Worm (Caenorhabditis elegans) whole organism, L3 larva: ENCODE measurements around the gene sre-46.

ENCODE experiments used
- R02D3.7 ChIP-seq: fragments of 150-350 bp; optimal IDR thresholded peaks from 2 replicates; lab custom pipeline; 2014; ENCODE audit warnings: missing biosample characterization, missing genetic modification characterization
- ZK546.5 ChIP-seq: sonication (generic microtip); optimal IDR thresholded peaks from 2 replicates; lab custom pipeline; 2017; ENCODE audit warnings: missing biosample characterization, missing genetic modification characterization
- ceh-16 ChIP-seq: sonication (generic microtip); optimal IDR thresholded peaks from 2 replicates; lab custom pipeline; 2017; ENCODE audit warnings: missing biosample characterization, missing genetic modification characterization
- elt-1 ChIP-seq: fragments of 150-350 bp; optimal IDR thresholded peaks from 2 replicates; lab custom pipeline; 2014; ENCODE audit warnings: missing biosample characterization, missing genetic modification characterization
- elt-2 ChIP-seq: sonication (generic microtip); optimal IDR thresholded peaks from 2 replicates; lab custom pipeline; 2016; ENCODE audit warnings: missing genetic modification reagents, mild to moderate bottlenecking, missing genetic modification characterization, missing compliant biosample characterization
- elt-3 ChIP-seq, 3 experiments: fragments of 150-350 bp in 1 of 3; sonication (generic microtip) in 2 of 3; optimal IDR thresholded peaks; 2 replicates in 2 of 3; 4 replicates in 1 of 3; lab custom pipeline; 2014 to 2017; ENCODE audit warnings: missing biosample characterization in 3 of 3, missing genetic modification characterization in 3 of 3
- nfya-1 ChIP-seq: sonication (generic microtip); optimal IDR thresholded peaks from 2 replicates; lab custom pipeline; 2017; ENCODE audit warnings: missing genetic modification characterization, mild to moderate bottlenecking, missing compliant biosample characterization, antibody characterized with exemption, moderate library complexity; ENCODE audit not compliant: insufficient read depth
- nhr-11 ChIP-seq: fragments of 150-350 bp; optimal IDR thresholded peaks from 2 replicates; lab custom pipeline; 2014; ENCODE audit warnings: missing biosample characterization, missing genetic modification characterization
- nhr-23 ChIP-seq: fragments of 150-350 bp; optimal IDR thresholded peaks from 2 replicates; lab custom pipeline; 2014; ENCODE audit warnings: missing biosample characterization, missing genetic modification reagents, missing genetic modification characterization
- nhr-237 ChIP-seq: fragments of 150-350 bp; optimal IDR thresholded peaks from 2 replicates; lab custom pipeline; 2014; ENCODE audit warnings: missing biosample characterization, missing genetic modification characterization
- nhr-25 ChIP-seq: sonication (generic microtip); optimal IDR thresholded peaks from 2 replicates; lab custom pipeline; 2017; ENCODE audit warnings: missing biosample characterization, missing genetic modification characterization
- snpc-4 ChIP-seq: fragments of 150-350 bp; optimal IDR thresholded peaks from 2 replicates; lab custom pipeline; 2014; ENCODE audit warnings: missing biosample characterization, missing genetic modification characterization
- ztf-4 ChIP-seq: fragments of 150-350 bp; optimal IDR thresholded peaks from 2 replicates; lab custom pipeline; 2014; ENCODE audit warnings: missing biosample characterization, missing genetic modification characterization

DNA sequence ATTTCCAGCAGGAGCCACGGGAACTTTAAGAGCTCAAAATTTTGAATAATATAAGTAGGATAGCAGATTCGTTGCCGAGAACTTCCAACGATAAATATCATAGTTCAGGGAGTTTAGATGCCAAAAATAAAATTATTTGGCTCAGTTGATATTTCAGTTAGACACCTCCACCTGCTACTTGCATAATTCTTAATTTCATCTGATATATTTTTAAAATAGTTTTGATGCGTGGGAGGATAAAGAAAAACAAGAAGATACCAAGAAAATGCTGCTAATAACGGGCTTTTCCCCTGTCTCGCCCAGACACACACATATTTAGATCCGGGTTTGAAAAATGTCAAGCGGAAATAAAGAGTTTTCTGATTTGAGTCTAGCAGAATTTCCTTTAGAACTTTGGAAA lies at the start of gene sre-46:
- TF ChIP-seq elt-3 (tag; optimal IDR thresholded peaks at IDR 0.05; lab: Kevin White, UChicago) (no peak), nhr-11 (tag; lab: Kevin White, UChicago) (no peak), elt-1 (no peak), ceh-16 (tag; lab: Kevin White, UChicago) (no peak), R02D3.7 (tag; lab: Kevin White, UChicago) (no peak), nhr-25 (tag; lab: Kevin White, UChicago) (no peak), snpc-4 (tag; lab: Kevin White, UChicago) (no peak), elt-2 (no peak), ztf-4 (no peak), nfya-1 (tag; lab: Kevin White, UChicago) (no peak), nhr-237 (tag; lab: Kevin White, UChicago) (no peak), ZK546.5 (tag; lab: Kevin White, UChicago) (no peak), nhr-23 (tag; lab: Kevin White, UChicago) (no peak)
